Fruit fly (Drosophila melanogaster): ENCODE data around the gene Elys.
A peak's percentile ranks its signal among the peaks of the same experiment; 100 is the strongest.

Elys gene

DNA sequence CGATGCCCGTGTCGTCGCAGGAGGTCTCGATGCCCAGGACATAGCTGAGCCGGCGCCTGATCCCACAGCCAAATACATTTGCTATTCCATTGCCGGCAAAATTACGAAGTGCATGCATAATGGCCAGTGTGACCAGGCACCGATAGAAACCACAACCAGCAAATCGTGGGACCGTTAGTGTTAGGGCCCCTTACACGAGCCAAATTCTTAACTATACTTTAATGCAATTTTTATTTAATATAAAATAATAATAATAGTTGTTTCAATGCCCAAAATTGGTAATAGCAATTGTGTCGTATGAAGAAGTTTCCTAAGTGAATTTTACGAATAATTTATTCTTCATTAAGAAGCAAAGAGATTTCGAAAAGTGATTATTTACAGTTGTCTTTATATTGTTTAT lies 49.5 kb downstream of the Elys start, which contains the start of gene Tcs4 (continued):
- TF ChIP-seq nom (GFP tag; optimal IDR thresholded peaks at IDR 0.05), result no peak
- peak; percentile 13 for TF ChIP-seq CG10209 (GFP tag; optimal IDR thresholded peaks at IDR 0.05)
- no peak for TF ChIP-seq CG1529 (GFP tag; optimal IDR thresholded peaks at IDR 0.05)
- TF ChIP-seq danr (GFP tag; IDR thresholded peaks at IDR 0.05), result no peak
- no peak for TF ChIP-seq Nf-YB (GFP tag; optimal IDR thresholded peaks at IDR 0.05)
- TF ChIP-seq Dref (GFP tag; IDR thresholded peaks at IDR 0.05), result no peak
- TF ChIP-seq Doc3 (GFP tag; IDR thresholded peaks at IDR 0.05; ENCODE audit: partially characterized antibody), result 0 out of 3 replicates have a peak, but pooled peaks have one; percentile 48
- peak; percentile 46; the same call in 1 of the 2 replicates for TF ChIP-seq unc-4 (GFP tag; IDR thresholded peaks at IDR 0.05; ENCODE audit: partially characterized antibody)
- no peak for TF ChIP-seq lov (optimal IDR thresholded peaks at IDR 0.05)
- no peak for TF ChIP-seq lov (GFP tag; IDR thresholded peaks at IDR 0.05)
- no peak for TF ChIP-seq CG1233 (GFP tag; optimal IDR thresholded peaks at IDR 0.05)
- peak; percentile 48 for TF ChIP-seq YL-1 (GFP tag; optimal IDR thresholded peaks at IDR 0.05)
- peak; percentile 43 for TF ChIP-seq CG7839 (tag; optimal IDR thresholded peaks at IDR 0.05)
- peak; percentile 17 for TF ChIP-seq NfI (GFP tag; optimal IDR thresholded peaks at IDR 0.05)
- TF ChIP-seq stwl (tag; optimal IDR thresholded peaks at IDR 0.05), result peak; percentile 100
- TF ChIP-seq CG8290 (GFP tag; optimal IDR thresholded peaks at IDR 0.05), result peak; percentile 4
- TF ChIP-seq CG8290 (tag; optimal IDR thresholded peaks at IDR 0.05), result no peak
- TF ChIP-seq ranshi (GFP tag; IDR thresholded peaks at IDR 0.05), result 0 out of 2 replicates have a peak, but pooled peaks have one; percentile 12
- TF ChIP-seq tll (GFP tag; optimal IDR thresholded peaks at IDR 0.05), result no peak
- no peak for TF ChIP-seq pho (GFP tag; optimal IDR thresholded peaks at IDR 0.05)
- no peak for TF ChIP-seq CG3995 (GFP tag; optimal IDR thresholded peaks at IDR 0.05)
- TF ChIP-seq amos (GFP tag; IDR thresholded peaks at IDR 0.05; ENCODE audit: partially characterized antibody), result peak; percentile 46; the same call in 1 of the 2 replicates
- no peak for TF ChIP-seq ttk (GFP tag; IDR thresholded peaks at IDR 0.05)
- no peak for TF ChIP-seq zf30C (GFP tag; optimal IDR thresholded peaks at IDR 0.05)
- peak; percentile 72; the same call in 2 of the 3 replicates for TF ChIP-seq CG6791 (GFP tag; IDR thresholded peaks at IDR 0.05; ENCODE audit: partially characterized antibody)
- TF ChIP-seq CG34422 (GFP tag; IDR thresholded peaks at IDR 0.05), result peak; percentile 34; the same call in 1 of the 3 replicates
- TF ChIP-seq CG34224 (GFP tag; IDR thresholded peaks at IDR 0.05; ENCODE audit: partially characterized antibody), result peak; percentile 80
- TF ChIP-seq mirr (GFP tag; optimal IDR thresholded peaks at IDR 0.05), result no peak
- TF ChIP-seq CG30403 (GFP tag; optimal IDR thresholded peaks at IDR 0.05), result peak; percentile 44
- no peak for TF ChIP-seq exex (tag; optimal IDR thresholded peaks at IDR 0.05)
- no peak; the same call in 1 of the 2 replicates for TF ChIP-seq lmd (GFP tag; IDR thresholded peaks at IDR 0.05)
- TF ChIP-seq Hsf (GFP tag; optimal IDR thresholded peaks at IDR 0.05), result no peak
- no peak for TF ChIP-seq CG14441 (GFP tag; IDR thresholded peaks at IDR 0.05)
- peak; percentile 58; the same call in 2 of the 3 replicates for TF ChIP-seq Opbp (GFP tag; IDR thresholded peaks at IDR 0.05; ENCODE audit: partially characterized antibody)
- peak; percentile 39 for TF ChIP-seq CG12659 (GFP tag; optimal IDR thresholded peaks at IDR 0.05)
- no peak for TF ChIP-seq lilli (GFP tag; optimal IDR thresholded peaks at IDR 0.05)
- TF ChIP-seq CG30020 (tag; optimal IDR thresholded peaks at IDR 0.05), result peak; percentile 56
- no peak for TF ChIP-seq Stat92E (GFP tag; optimal IDR thresholded peaks at IDR 0.05)
- TF ChIP-seq zen (tag; optimal IDR thresholded peaks at IDR 0.05), result peak; percentile 22
- TF ChIP-seq CG13287 (GFP tag; IDR thresholded peaks at IDR 0.05; ENCODE audit: partially characterized antibody), result peak; percentile 77
- peak; percentile 44 for TF ChIP-seq MESR4 (GFP tag; optimal IDR thresholded peaks at IDR 0.05)
- TF ChIP-seq CG2120 (GFP tag; optimal IDR thresholded peaks at IDR 0.05), result peak; percentile 16
- no peak for TF ChIP-seq CG15269 (tag; optimal IDR thresholded peaks at IDR 0.05)
- TF ChIP-seq Bgb (GFP tag; IDR thresholded peaks at IDR 0.05; ENCODE audit: partially characterized antibody), result peak; percentile 31; the same call in 1 of the 2 replicates
- TF ChIP-seq ci (GFP tag; IDR thresholded peaks at IDR 0.05), result peak; percentile 57; the same call in 2 of the 3 replicates
- TF ChIP-seq tap (tag; optimal IDR thresholded peaks at IDR 0.05), result no peak
- TF ChIP-seq CG18764 (GFP tag; optimal IDR thresholded peaks at IDR 0.05), result peak; percentile 99
- TF ChIP-seq CG4617 (GFP tag; optimal IDR thresholded peaks at IDR 0.05; ENCODE audit: borderline replicate concordance), result peak; percentile 20
- peak; percentile 15 for TF ChIP-seq Dek (tag; optimal IDR thresholded peaks at IDR 0.05)

Measured in whole organism, embryonic.